Worm (Caenorhabditis elegans): Measurements from ENCODE around the gene B0464.6.

DNA sequence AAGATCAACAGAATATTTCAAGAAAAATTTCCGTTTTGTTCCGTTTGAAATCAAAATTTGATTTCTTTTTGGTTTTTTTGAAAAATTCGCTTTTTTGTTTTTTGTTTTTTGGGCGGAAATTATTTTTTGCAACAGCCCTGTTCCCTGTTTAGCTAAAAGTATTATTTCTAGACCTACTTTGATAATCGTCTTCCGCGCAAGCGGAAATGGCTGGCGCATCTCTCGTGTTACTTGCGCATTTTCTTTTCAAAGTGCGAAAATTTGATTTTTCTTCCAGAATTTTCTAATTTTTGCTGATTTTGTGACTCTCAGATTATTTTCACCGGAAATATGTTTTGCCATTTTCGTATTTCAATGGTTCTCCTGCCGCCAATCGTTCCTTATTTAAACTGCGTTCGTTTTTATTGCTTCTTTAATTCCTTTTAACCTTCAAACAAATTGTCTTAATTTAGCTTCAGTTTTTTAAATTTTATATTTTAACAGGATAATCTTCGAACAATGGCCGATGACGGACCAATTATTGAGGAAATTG is 32.1 kb downstream of the B0464.6 start, which contains the start of gene cpar-1:
- TF ChIP-seq skn-1 (tag; optimal IDR thresholded peaks at IDR 0.05), result no peak
- TF ChIP-seq egl-27 (tag; optimal IDR thresholded peaks at IDR 0.05), result no peak
- no peak for TF ChIP-seq nfya-1 (tag; optimal IDR thresholded peaks at IDR 0.05; ENCODE audit: insufficient read depth)
- no peak for TF ChIP-seq snpc-4 (tag; optimal IDR thresholded peaks at IDR 0.05)
- no peak for TF ChIP-seq unc-39 (tag; optimal IDR thresholded peaks at IDR 0.05)
- TF ChIP-seq ceh-9 (tag; optimal IDR thresholded peaks at IDR 0.05), result no peak
- no peak for TF ChIP-seq pha-4 (tag; optimal IDR thresholded peaks at IDR 0.05)
